Worm (Caenorhabditis elegans) whole organism, L2 larva: ENCODE results near the gene F53C3.3.

ENCODE experiments used
- C34F6.9 ChIP-seq: fragments of 150-350 bp; optimal IDR thresholded peaks from 2 replicates; lab custom pipeline; 2014; ENCODE audit warnings: missing biosample characterization, missing genetic modification characterization
- F13H6.1 ChIP-seq: sonication (generic microtip); optimal IDR thresholded peaks from 2 replicates; lab custom pipeline; 2016; ENCODE audit warnings: missing genetic modification characterization, missing compliant biosample characterization
- Y55F3AM.14 ChIP-seq: fragments of 200-800 bp; sonication (Bioruptor generic); optimal IDR thresholded peaks from 2 replicates; lab custom pipeline; 2018; ENCODE audit warnings: mild to moderate bottlenecking, missing genetic modification characterization, missing compliant biosample characterization
- ZK546.5 ChIP-seq: sonication (generic microtip); optimal IDR thresholded peaks from 2 replicates; lab custom pipeline; 2017; ENCODE audit warnings: missing biosample characterization, missing genetic modification characterization
- alr-1 ChIP-seq: fragments of 150-350 bp; optimal IDR thresholded peaks from 2 replicates; lab custom pipeline; 2014; ENCODE audit warnings: missing biosample characterization, missing genetic modification characterization
- aly-2 ChIP-seq: fragments of 150-350 bp; optimal IDR thresholded peaks from 2 replicates; lab custom pipeline; 2014; ENCODE audit warnings: missing biosample characterization, missing genetic modification characterization
- ama-1 ChIP-seq: fragments of 150-350 bp; optimal IDR thresholded peaks from 2 replicates; lab custom pipeline; 2018; ENCODE audit warnings: inconsistent platforms
- blmp-1 ChIP-seq: sonication (generic microtip); optimal IDR thresholded peaks from 2 replicates; lab custom pipeline; 2017; ENCODE audit warnings: missing genetic modification characterization, mild to moderate bottlenecking, missing compliant biosample characterization, antibody characterized with exemption, moderate library complexity; ENCODE audit not compliant: insufficient read depth
- ceh-16 ChIP-seq: fragments of 150-350 bp; optimal IDR thresholded peaks from 2 replicates; lab custom pipeline; 2014; ENCODE audit warnings: missing biosample characterization, missing genetic modification characterization
- ceh-82 ChIP-seq: fragments of 150-350 bp; optimal IDR thresholded peaks from 2 replicates; lab custom pipeline; 2014; ENCODE audit warnings: missing biosample characterization, missing genetic modification characterization
- crh-2 ChIP-seq: sonication (generic microtip); optimal IDR thresholded peaks from 2 replicates; lab custom pipeline; 2017; ENCODE audit warnings: missing biosample characterization, missing genetic modification characterization
- dmd-4 ChIP-seq: sonication (generic microtip); optimal IDR thresholded peaks from 2 replicates; lab custom pipeline; 2017; ENCODE audit warnings: missing biosample characterization, missing genetic modification characterization
- egl-27 ChIP-seq: sonication (generic microtip); optimal IDR thresholded peaks from 3 replicates; lab custom pipeline; 2017; ENCODE audit warnings: missing biosample characterization, missing genetic modification reagents, missing genetic modification characterization
- elt-1 ChIP-seq: fragments of 150-350 bp; optimal IDR thresholded peaks from 2 replicates; lab custom pipeline; 2014; ENCODE audit warnings: missing biosample characterization, missing genetic modification characterization
- elt-3 ChIP-seq: sonication (generic microtip); optimal IDR thresholded peaks from 2 replicates; lab custom pipeline; 2017; ENCODE audit warnings: missing biosample characterization, missing genetic modification characterization
- fos-1 ChIP-seq: fragments of 150-350 bp; optimal IDR thresholded peaks from 2 replicates; lab custom pipeline; 2014; ENCODE audit warnings: missing biosample characterization, missing genetic modification characterization
- gmeb-1 ChIP-seq: fragments of 150-350 bp; optimal IDR thresholded peaks from 2 replicates; lab custom pipeline; 2014; ENCODE audit warnings: missing biosample characterization, missing genetic modification characterization
- lin-11 ChIP-seq: fragments of 150-350 bp; sonication (generic microtip); optimal IDR thresholded peaks from 2 replicates; lab custom pipeline; 2014; ENCODE audit warnings: missing biosample characterization, missing genetic modification characterization, inconsistent platforms, mixed read lengths
- lin-39 ChIP-seq: fragments of 150-350 bp; optimal IDR thresholded peaks from 2 replicates; lab custom pipeline; 2014; ENCODE audit warnings: missing biosample characterization, missing genetic modification reagents, missing genetic modification characterization
- lsy-2 ChIP-seq, 2 experiments: fragments of 150-350 bp in 1 of 2; sonication (generic microtip) in 1 of 2; optimal IDR thresholded peaks; 2 replicates each; lab custom pipeline; 2014 to 2017; ENCODE audit warnings: missing biosample characterization in 2 of 2, missing genetic modification characterization in 2 of 2
- mab-5 ChIP-seq: fragments of 150-350 bp; optimal IDR thresholded peaks from 2 replicates; lab custom pipeline; 2014; ENCODE audit warnings: missing biosample characterization, missing genetic modification characterization
- mbf-1 ChIP-seq: sonication (generic microtip); optimal IDR thresholded peaks from 2 replicates; lab custom pipeline; 2017; ENCODE audit warnings: missing biosample characterization, missing genetic modification characterization
- mdl-1 ChIP-seq, 2 experiments: fragments of 150-350 bp in 1 of 2; sonication (generic microtip) in 1 of 2; optimal IDR thresholded peaks; 2 replicates each; lab custom pipeline; 2017; ENCODE audit warnings: missing biosample characterization in 2 of 2, missing genetic modification characterization in 2 of 2
- nhr-10 ChIP-seq: sonication (generic microtip); optimal IDR thresholded peaks from 2 replicates; lab custom pipeline; 2017; ENCODE audit warnings: missing biosample characterization, missing genetic modification characterization
- nhr-11 ChIP-seq: fragments of 150-350 bp; optimal IDR thresholded peaks from 2 replicates; lab custom pipeline; 2014; ENCODE audit warnings: missing biosample characterization, missing genetic modification characterization
- nhr-12 ChIP-seq: fragments of 150-350 bp; optimal IDR thresholded peaks from 2 replicates; lab custom pipeline; 2014; ENCODE audit warnings: missing biosample characterization, missing genetic modification characterization
- nhr-129 ChIP-seq: fragments of 150-350 bp; optimal IDR thresholded peaks from 2 replicates; lab custom pipeline; 2014; ENCODE audit warnings: missing biosample characterization, missing genetic modification characterization
- nhr-21 ChIP-seq: fragments of 150-350 bp; optimal IDR thresholded peaks from 2 replicates; lab custom pipeline; 2014; ENCODE audit warnings: missing biosample characterization, missing genetic modification characterization
- nhr-23 ChIP-seq: fragments of 150-350 bp; optimal IDR thresholded peaks from 2 replicates; lab custom pipeline; 2014; ENCODE audit warnings: missing biosample characterization, missing genetic modification reagents, missing genetic modification characterization
- nhr-237 ChIP-seq: fragments of 150-350 bp; optimal IDR thresholded peaks from 2 replicates; lab custom pipeline; 2014; ENCODE audit warnings: missing biosample characterization, missing genetic modification characterization
- nhr-25 ChIP-seq: fragments of 150-350 bp; sonication (generic microtip); optimal IDR thresholded peaks from 3 replicates; lab custom pipeline; 2014; ENCODE audit warnings: missing biosample characterization, missing genetic modification characterization
- nhr-6 ChIP-seq: fragments of 150-350 bp; optimal IDR thresholded peaks from 2 replicates; lab custom pipeline; 2014; ENCODE audit warnings: missing biosample characterization, missing genetic modification characterization
- nhr-77 ChIP-seq: fragments of 150-350 bp; optimal IDR thresholded peaks from 2 replicates; lab custom pipeline; 2014; ENCODE audit warnings: missing biosample characterization, missing genetic modification characterization
- sem-4 ChIP-seq: fragments of 150-350 bp; optimal IDR thresholded peaks from 2 replicates; lab custom pipeline; 2014; ENCODE audit warnings: missing biosample characterization, missing genetic modification reagents, missing genetic modification characterization
- skn-1 ChIP-seq: sonication (generic microtip); optimal IDR thresholded peaks from 2 replicates; lab custom pipeline; 2017; ENCODE audit warnings: missing biosample characterization, missing genetic modification characterization
- sma-3 ChIP-seq: sonication (generic microtip); optimal IDR thresholded peaks from 2 replicates; lab custom pipeline; 2016; ENCODE audit warnings: missing genetic modification reagents, missing genetic modification characterization, missing compliant biosample characterization
- sma-9 ChIP-seq, 2 experiments: fragments of 150-350 bp in 1 of 2; sonication (generic microtip) in 1 of 2; optimal IDR thresholded peaks; 2 replicates each; lab custom pipeline; 2014 to 2016; ENCODE audit warnings: missing genetic modification characterization in 2 of 2, mild to moderate bottlenecking in 1 of 2, missing biosample characterization in 1 of 2, missing compliant biosample characterization in 1 of 2, missing genetic modification reagents in 1 of 2, moderate library complexity in 1 of 2
- snpc-4 ChIP-seq: fragments of 150-350 bp; optimal IDR thresholded peaks from 2 replicates; lab custom pipeline; 2014; ENCODE audit warnings: missing biosample characterization, missing genetic modification characterization
- unc-39 ChIP-seq: fragments of 150-350 bp; optimal IDR thresholded peaks from 2 replicates; lab custom pipeline; 2014; ENCODE audit warnings: missing biosample characterization, missing genetic modification characterization
- unc-55 ChIP-seq: fragments of 150-350 bp; sonication (generic microtip); optimal IDR thresholded peaks from 3 replicates; lab custom pipeline; 2014; ENCODE audit warnings: missing biosample characterization, missing genetic modification reagents, missing genetic modification characterization
- unc-62 ChIP-seq: fragments of 150-350 bp; optimal IDR thresholded peaks from 2 replicates; lab custom pipeline; 2014; ENCODE audit warnings: missing biosample characterization, missing genetic modification reagents, missing genetic modification characterization
- ztf-1 ChIP-seq: fragments of 200-800 bp; sonication (Bioruptor generic); conservative IDR thresholded peaks from 2 replicates; pipeline ENCODE4 v1.3.6; 2022; ENCODE audit warnings: missing genetic modification characterization, missing compliant biosample characterization
- ztf-11 ChIP-seq: sonication (generic microtip); optimal IDR thresholded peaks from 2 replicates; lab custom pipeline; 2017; ENCODE audit warnings: missing biosample characterization, missing genetic modification characterization
- ztf-4 ChIP-seq: fragments of 150-350 bp; optimal IDR thresholded peaks from 2 replicates; lab custom pipeline; 2014; ENCODE audit warnings: missing biosample characterization, missing genetic modification characterization

F53C3.3 gene

ce11 chrII:3927943-3928393, 25.3 kb downstream of the F53C3.3 start, which contains the start of gene plpp-1.1:
Gene plpp-1.1 (minus strand): TSS chrII:3927993.
- TF ChIP-seq sma-3: no peak
- TF ChIP-seq nhr-23: no peak
- TF ChIP-seq gmeb-1 (tag; lab: Kevin White, UChicago): no peak

- TF ChIP-seq snpc-4 (tag; lab: Kevin White, UChicago) (no peak), sma-3 (peak; percentile 17), unc-39 (tag; lab: Kevin White, UChicago) (no peak), nhr-12 (tag; lab: Kevin White, UChicago) (no peak), nhr-21 (no peak), sem-4 (tag; lab: Kevin White, UChicago) (no peak), nhr-6 (no peak), lsy-2 (tag; optimal IDR thresholded peaks at IDR 0.05; lab: Kevin White, UChicago) (peak in 1 of 2 experiments; percentile 17), Y55F3AM.14 (GFP tag; lab: Kevin White, UChicago) (no peak), nhr-25 (tag; lab: Kevin White, UChicago) (peak; percentile 0), lin-39 (tag; lab: Kevin White, UChicago) (no peak), egl-27 (tag; lab: Kevin White, UChicago) (no peak), crh-2 (peak; percentile 27), sma-9 (GFP tag; optimal IDR thresholded peaks at IDR 0.05; lab: Kevin White, UChicago) (peak; percentile 56), sma-9 (tag; optimal IDR thresholded peaks at IDR 0.05; lab: Kevin White, UChicago) (no peak), F13H6.1 (tag; lab: Kevin White, UChicago) (peak; percentile 72), ztf-11 (tag; lab: Kevin White, UChicago) (no peak), nhr-129 (tag; lab: Kevin White, UChicago) (peak; percentile 73), aly-2 (tag; lab: Kevin White, UChicago) (no peak), ama-1 (lab: Kevin White, UChicago) (no peak), unc-55 (GFP tag; lab: Kevin White, UChicago) (peak; percentile 43), nhr-11 (no peak), fos-1 (tag; lab: Kevin White, UChicago) (peak; percentile 67), unc-62 (GFP tag; lab: Kevin White, UChicago) (no peak), dmd-4 (tag; lab: Kevin White, UChicago) (no peak), mab-5 (tag; lab: Kevin White, UChicago) (no peak), C34F6.9 (peak; percentile 35), elt-3 (tag; lab: Kevin White, UChicago) (no peak), blmp-1 (tag; lab: Kevin White, UChicago) (peak; percentile 66)
- TF ChIP-seq, all 48 proteins: peak for 11
Observed at ce11 chrII:3929446-3929845, 26.8 kb downstream of the F53C3.3 start.

DNA sequence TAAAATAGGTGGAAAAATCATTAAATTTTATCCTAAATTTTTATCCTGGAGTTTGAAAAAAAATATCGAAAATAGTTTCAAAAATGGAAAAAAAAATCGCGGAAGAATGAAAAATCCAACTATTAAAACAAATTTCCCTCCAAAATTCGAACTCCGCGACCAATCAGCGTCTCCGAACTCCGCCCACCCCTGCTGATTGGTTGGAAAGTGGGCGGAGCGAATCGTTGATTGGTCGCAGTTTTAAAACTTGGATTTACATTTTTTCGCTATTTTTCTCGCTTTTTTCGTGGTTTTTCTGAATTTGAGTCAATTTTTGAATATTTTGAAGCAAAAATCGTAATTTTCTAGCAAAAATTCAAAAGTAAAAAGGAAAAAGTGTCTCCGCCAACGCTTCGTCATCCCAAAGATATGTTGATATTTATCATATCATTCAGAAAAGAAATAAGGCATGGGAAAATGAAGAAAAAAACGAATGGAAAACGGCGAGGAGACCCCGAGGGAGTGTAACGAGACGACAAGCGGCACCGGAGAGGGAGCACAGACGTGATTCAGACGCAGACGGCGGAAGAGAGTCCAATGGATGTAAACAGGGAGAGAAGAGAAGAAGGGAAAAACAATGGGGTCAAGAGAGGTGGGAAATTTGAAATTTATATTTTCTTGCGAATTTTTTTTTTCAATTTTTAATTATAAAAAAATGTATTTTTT, 28.0 kb downstream of the F53C3.3 start:
- TF ChIP-seq nhr-10 (tag; lab: Kevin White, UChicago) (no peak), nhr-11 (no peak), elt-1 (tag; lab: Kevin White, UChicago) (no peak), lin-11 (tag; lab: Kevin White, UChicago) (peak; percentile 52), egl-27 (tag; lab: Kevin White, UChicago) (peak; percentile 21), aly-2 (tag; lab: Kevin White, UChicago) (no peak), nhr-12 (tag; lab: Kevin White, UChicago) (no peak), ztf-11 (tag; lab: Kevin White, UChicago) (no peak), nhr-6 (no peak), C34F6.9 (peak; percentile 46), fos-1 (tag; lab: Kevin White, UChicago) (peak; percentile 75), nhr-77 (no peak), ceh-82 (no peak), dmd-4 (tag; lab: Kevin White, UChicago) (no peak), ztf-1 (no peak), mbf-1 (tag; lab: Kevin White, UChicago) (no peak), skn-1 (tag; lab: Kevin White, UChicago) (no peak), unc-39 (tag; lab: Kevin White, UChicago) (no peak), sem-4 (tag; lab: Kevin White, UChicago) (peak; percentile 19), nhr-25 (tag; lab: Kevin White, UChicago) (peak; percentile 50), elt-3 (tag; lab: Kevin White, UChicago) (no peak), mab-5 (tag; lab: Kevin White, UChicago) (no peak), ceh-16 (tag; lab: Kevin White, UChicago) (no peak), lin-39 (tag; lab: Kevin White, UChicago) (no peak), nhr-21 (no peak), ama-1 (lab: Kevin White, UChicago) (no peak), alr-1 (tag; lab: Kevin White, UChicago) (no peak), ZK546.5 (tag; lab: Kevin White, UChicago) (no peak), gmeb-1 (tag; lab: Kevin White, UChicago) (peak; percentile 49), Y55F3AM.14 (GFP tag; lab: Kevin White, UChicago) (no peak), F13H6.1 (tag; lab: Kevin White, UChicago) (peak; percentile 72), mdl-1 (tag; optimal IDR thresholded peaks at IDR 0.05; lab: Kevin White, UChicago) (no peak), crh-2 (peak; percentile 28), ztf-4 (tag; lab: Kevin White, UChicago) (no peak), nhr-237 (no peak), unc-62 (GFP tag; lab: Kevin White, UChicago) (no peak), blmp-1 (tag; lab: Kevin White, UChicago) (peak; percentile 2), lsy-2 (tag; optimal IDR thresholded peaks at IDR 0.05; lab: Kevin White, UChicago) (peak in 1 of 2 experiments; percentile 60), nhr-23 (no peak), nhr-129 (tag; lab: Kevin White, UChicago) (peak; percentile 52)
